Fruit fly (Drosophila melanogaster) whole organism, prepupa: Measurements from ENCODE around the gene Son.
A peak's percentile ranks its signal among the peaks of the same experiment; 100 is the strongest.

Experiments used
- CG10631 ChIP-seq: fragments of 200-800 bp; sonication (Bioruptor generic); optimal IDR thresholded peaks from 2 replicates; lab custom pipeline; 2016; ENCODE audit warnings: missing biosample characterization, missing genetic modification characterization
- CG11294 ChIP-seq: fragments of 200-800 bp; sonication (Bioruptor generic); IDR thresholded peaks from 2 replicates; pipeline ENCODE4 v1.3.6; 2022; ENCODE audit warnings: missing biosample characterization, missing genetic modification characterization
- CG11762 ChIP-seq: fragments of 200-800 bp; sonication (Bioruptor generic); optimal IDR thresholded peaks from 3 replicates; lab custom pipeline; 2016; ENCODE audit warnings: missing biosample characterization, missing genetic modification characterization; ENCODE audit not compliant: insufficient read depth
- CG11902 ChIP-seq: fragments of 200-800 bp; sonication (Bioruptor generic); optimal IDR thresholded peaks from 3 replicates; lab custom pipeline; 2016; ENCODE audit warnings: missing biosample characterization, missing genetic modification characterization
- CG15336 ChIP-seq: fragments of 200-800 bp; sonication (Bioruptor generic); IDR thresholded peaks from 2 replicates; pipeline ENCODE4 v1.3.6; 2022; ENCODE audit warnings: missing biosample characterization, missing genetic modification characterization
- CG1621 ChIP-seq: fragments of 200-800 bp; sonication (Bioruptor generic); optimal IDR thresholded peaks from 3 replicates; lab custom pipeline; 2018; ENCODE audit warnings: missing biosample characterization, mild to moderate bottlenecking, missing genetic modification characterization
- CG16779 ChIP-seq: fragments of 200-800 bp; sonication (Bioruptor generic); optimal IDR thresholded peaks from 3 replicates; lab custom pipeline; 2017; ENCODE audit warnings: missing biosample characterization, mild to moderate bottlenecking, missing genetic modification characterization
- CG32006 ChIP-seq: fragments of 200-800 bp; sonication (Bioruptor generic); optimal IDR thresholded peaks from 3 replicates; lab custom pipeline; 2017; ENCODE audit warnings: missing biosample characterization, mild to moderate bottlenecking, missing genetic modification characterization
- CG34406 ChIP-seq: fragments of 200-800 bp; sonication (Bioruptor generic); optimal IDR thresholded peaks from 3 replicates; lab custom pipeline; 2016; ENCODE audit warnings: missing biosample characterization, missing genetic modification characterization
- CG3919 ChIP-seq: fragments of 200-800 bp; sonication (Bioruptor generic); optimal IDR thresholded peaks from 3 replicates; lab custom pipeline; 2016; ENCODE audit warnings: missing biosample characterization, missing genetic modification characterization
- CG4318 ChIP-seq: fragments of 200-800 bp; sonication (Bioruptor generic); optimal IDR thresholded peaks from 3 replicates; lab custom pipeline; 2017; ENCODE audit warnings: missing biosample characterization, mild to moderate bottlenecking, missing genetic modification characterization
- CG6163 ChIP-seq: fragments of 200-800 bp; sonication (Bioruptor generic); IDR thresholded peaks from 3 replicates; pipeline ENCODE4 v1.3.6; 2022; ENCODE audit warnings: missing biosample characterization, missing genetic modification characterization
- CG6276 ChIP-seq: fragments of 200-800 bp; sonication (Bioruptor generic); optimal IDR thresholded peaks from 2 replicates; lab custom pipeline; 2017; ENCODE audit warnings: missing biosample characterization, mild to moderate bottlenecking, missing genetic modification characterization
- CG6792 ChIP-seq: fragments of 200-800 bp; sonication (Bioruptor generic); optimal IDR thresholded peaks from 3 replicates; lab custom pipeline; 2016; ENCODE audit warnings: missing biosample characterization, missing genetic modification characterization
- CG6808 ChIP-seq: fragments of 200-800 bp; sonication (Bioruptor generic); optimal IDR thresholded peaks from 3 replicates; lab custom pipeline; 2017; ENCODE audit warnings: missing biosample characterization, missing genetic modification characterization, mild to moderate bottlenecking, moderate library complexity, missing genetic modification reagents
- CG6854 ChIP-seq: fragments of 200-800 bp; sonication (Bioruptor generic); optimal IDR thresholded peaks from 2 replicates; lab custom pipeline; 2017; ENCODE audit warnings: missing biosample characterization, mild to moderate bottlenecking, missing genetic modification characterization
- CG7368 ChIP-seq: fragments of 200-800 bp; sonication (Bioruptor generic); optimal IDR thresholded peaks from 3 replicates; lab custom pipeline; 2016; ENCODE audit warnings: missing biosample characterization, missing genetic modification characterization
- CG8632 ChIP-seq: fragments of 200-800 bp; sonication (Bioruptor generic); optimal IDR thresholded peaks from 3 replicates; lab custom pipeline; 2016; ENCODE audit warnings: missing biosample characterization, missing genetic modification characterization
- CG9139 ChIP-seq: fragments of 200-800 bp; sonication (Bioruptor generic); optimal IDR thresholded peaks from 3 replicates; lab custom pipeline; 2017; ENCODE audit warnings: missing biosample characterization, mild to moderate bottlenecking, missing genetic modification characterization
- Eip78C ChIP-seq: fragments of 200-800 bp; sonication (Bioruptor generic); peaks from one replicate; lab custom pipeline; 2016; ENCODE audit warnings: missing biosample characterization, missing genetic modification characterization
- Ets21C ChIP-seq: fragments of 200-800 bp; sonication (Bioruptor generic); optimal IDR thresholded peaks from 3 replicates; lab custom pipeline; 2016; ENCODE audit warnings: missing biosample characterization, missing genetic modification characterization
- Gug ChIP-seq: fragments of 200-800 bp; sonication (Bioruptor generic); IDR thresholded peaks from 2 replicates; pipeline ENCODE4 v1.3.6; 2022; ENCODE audit warnings: missing biosample characterization, missing genetic modification characterization
- Hr38 ChIP-seq: sonication (Bioruptor generic); optimal IDR thresholded peaks from 2 replicates; lab custom pipeline; 2016; ENCODE audit warnings: missing biosample characterization, missing genetic modification characterization
- Hr39 ChIP-seq: fragments of 200-800 bp; sonication (Bioruptor generic); optimal IDR thresholded peaks from 2 replicates; lab custom pipeline; 2016; ENCODE audit warnings: missing biosample characterization, missing genetic modification characterization
- Hr4 ChIP-seq: fragments of 200-800 bp; sonication (Bioruptor generic); optimal IDR thresholded peaks from 3 replicates; lab custom pipeline; 2016; ENCODE audit warnings: missing biosample characterization, missing genetic modification characterization
- Lpt ChIP-seq: fragments of 200-800 bp; sonication (Bioruptor generic); optimal IDR thresholded peaks from 3 replicates; lab custom pipeline; 2016; ENCODE audit warnings: missing biosample characterization, missing genetic modification characterization
- Met ChIP-seq: fragments of 200-800 bp; sonication (Bioruptor generic); optimal IDR thresholded peaks from 3 replicates; lab custom pipeline; 2016; ENCODE audit warnings: missing biosample characterization, missing genetic modification characterization
- Sox102F ChIP-seq: fragments of 200-800 bp; sonication (Bioruptor generic); optimal IDR thresholded peaks from 2 replicates; lab custom pipeline; 2016; ENCODE audit warnings: missing biosample characterization, mild to moderate bottlenecking, missing genetic modification characterization
- Sox15 ChIP-seq: fragments of 200-800 bp; sonication (Bioruptor generic); optimal IDR thresholded peaks from 3 replicates; lab custom pipeline; 2016; ENCODE audit warnings: missing biosample characterization, missing genetic modification characterization
- achi ChIP-seq: fragments of 200-800 bp; sonication (Bioruptor generic); optimal IDR thresholded peaks from 3 replicates; lab custom pipeline; 2016; ENCODE audit warnings: missing biosample characterization, missing genetic modification characterization
- acj6 ChIP-seq: fragments of 200-800 bp; sonication (Bioruptor generic); optimal IDR thresholded peaks from 3 replicates; lab custom pipeline; 2016; ENCODE audit warnings: missing biosample characterization, missing genetic modification characterization
- cyc ChIP-seq: fragments of 200-800 bp; sonication (Bioruptor generic); optimal IDR thresholded peaks from 3 replicates; lab custom pipeline; 2016; ENCODE audit warnings: missing biosample characterization, missing genetic modification characterization
- dac ChIP-seq: fragments of 200-800 bp; sonication (Bioruptor generic); optimal IDR thresholded peaks from 2 replicates; lab custom pipeline; 2017; ENCODE audit warnings: missing biosample characterization, mild to moderate bottlenecking, missing genetic modification characterization
- dsx ChIP-seq: fragments of 200-800 bp; optimal IDR thresholded peaks from 3 replicates; lab custom pipeline; 2019; ENCODE audit warnings: missing biosample characterization, mild to moderate bottlenecking, missing genetic modification characterization, moderate library complexity; ENCODE audit not compliant: poor library complexity, severe bottlenecking
- eg ChIP-seq: fragments of 200-800 bp; sonication (Bioruptor generic); IDR thresholded peaks from 3 replicates; pipeline ENCODE4 v1.3.6; 2022; ENCODE audit warnings: missing biosample characterization, missing genetic modification characterization
- esn ChIP-seq: fragments of 200-800 bp; sonication (Bioruptor generic); optimal IDR thresholded peaks from 2 replicates; lab custom pipeline; 2016; ENCODE audit warnings: missing biosample characterization, mild to moderate bottlenecking, missing genetic modification characterization, moderate library complexity
- fd59A ChIP-seq: fragments of 200-800 bp; sonication (Bioruptor generic); optimal IDR thresholded peaks from 2 replicates; lab custom pipeline; 2017; ENCODE audit warnings: missing biosample characterization, mild to moderate bottlenecking, missing genetic modification characterization, missing genetic modification reagents
- fd85E ChIP-seq: fragments of 200-800 bp; sonication (Bioruptor generic); optimal IDR thresholded peaks from 3 replicates; lab custom pipeline; 2016; ENCODE audit warnings: missing biosample characterization, missing genetic modification characterization
- fkh ChIP-seq: fragments of 200-800 bp; sonication (Bioruptor generic); optimal IDR thresholded peaks from 3 replicates; lab custom pipeline; 2017; ENCODE audit warnings: missing biosample characterization, mild to moderate bottlenecking, missing genetic modification characterization, moderate library complexity
- lz ChIP-seq: fragments of 200-800 bp; sonication (Bioruptor generic); optimal IDR thresholded peaks from 3 replicates; lab custom pipeline; 2016; ENCODE audit warnings: missing biosample characterization, missing genetic modification characterization
- net ChIP-seq: fragments of 200-800 bp; sonication (Bioruptor generic); optimal IDR thresholded peaks from 3 replicates; lab custom pipeline; 2016; ENCODE audit warnings: missing biosample characterization, missing genetic modification characterization
- salr ChIP-seq, 2 experiments: fragments of 200-800 bp; sonication (Bioruptor generic); optimal IDR thresholded peaks; 3 replicates each; lab custom pipeline; 2016 to 2018; ENCODE audit warnings: missing biosample characterization in 2 of 2, missing genetic modification characterization in 2 of 2, mild to moderate bottlenecking in 1 of 2
- ss ChIP-seq, 2 experiments: fragments of 200-800 bp; sonication (Bioruptor generic); optimal IDR thresholded peaks; 2 replicates in 1 of 2; 3 replicates in 1 of 2; lab custom pipeline; 2017 to 2018; ENCODE audit warnings: mild to moderate bottlenecking in 2 of 2, missing biosample characterization in 2 of 2, missing genetic modification characterization in 2 of 2, moderate library complexity in 1 of 2
- svp ChIP-seq: fragments of 200-800 bp; sonication (Bioruptor generic); peaks from one replicate; lab custom pipeline; 2016; ENCODE audit warnings: missing biosample characterization, missing genetic modification characterization
- topi ChIP-seq: fragments of 200-800 bp; sonication (Bioruptor generic); optimal IDR thresholded peaks from 3 replicates; lab custom pipeline; 2016; ENCODE audit warnings: missing biosample characterization, missing genetic modification characterization
- vri ChIP-seq: fragments of 200-800 bp; sonication (Bioruptor generic); optimal IDR thresholded peaks from 3 replicates; lab custom pipeline; 2016; ENCODE audit warnings: missing biosample characterization, mild to moderate bottlenecking, missing genetic modification characterization

Son gene

DNA sequence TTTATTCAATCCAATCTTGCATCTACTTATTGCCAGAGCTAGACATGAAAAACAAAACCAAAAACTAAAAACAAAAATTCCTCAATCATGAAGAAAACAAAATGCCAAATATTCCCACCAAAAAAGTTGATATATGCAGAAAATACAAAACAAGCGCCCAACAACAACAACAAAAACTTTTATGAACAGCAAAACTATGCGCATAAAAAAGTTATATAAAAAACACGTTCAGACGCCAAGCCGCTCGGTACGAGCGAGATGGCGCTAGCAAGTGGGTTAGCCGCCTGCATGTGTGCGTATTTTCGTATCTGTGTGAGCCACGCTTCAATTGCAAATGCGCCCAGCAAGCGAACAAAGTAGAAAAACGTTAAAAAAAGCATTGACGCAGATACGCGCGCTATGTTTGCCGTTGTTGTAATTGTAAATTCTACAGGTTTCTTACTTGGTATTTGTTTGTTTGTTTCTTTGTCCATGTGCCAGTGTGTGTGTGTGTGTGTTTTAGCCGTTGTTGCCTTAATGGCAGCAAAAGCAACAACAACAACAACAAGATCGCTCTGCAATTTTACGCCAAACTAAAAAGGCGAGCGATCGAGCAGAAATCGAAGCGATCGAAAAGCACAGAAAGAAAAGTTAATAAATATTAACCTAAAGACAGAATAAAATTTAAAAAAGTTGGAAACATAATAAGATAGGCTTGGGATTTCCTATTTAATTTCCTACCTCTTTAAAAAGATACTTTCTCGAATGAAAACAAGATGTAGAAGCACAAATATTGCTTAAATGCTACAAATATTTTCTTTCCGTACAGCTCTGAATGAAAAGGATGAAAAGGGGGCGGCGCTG, 15.8 kb downstream of the Son start (continued):
- TF ChIP-seq acj6 (GFP tag; lab: Kevin White, UChicago) (peak; percentile 45), CG6792 (GFP tag; lab: Kevin White, UChicago) (peak; percentile 48), CG32006 (GFP tag; lab: Kevin White, UChicago) (peak; percentile 79), vri (no peak), CG4318 (GFP tag; lab: Kevin White, UChicago) (no peak), CG11294 (GFP tag; lab: Robert Waterston, UW) (peak; percentile 38; the same call in 1 of the 2 replicates), CG10631 (GFP tag; lab: Kevin White, UChicago) (peak; percentile 80), CG34406 (GFP tag; lab: Kevin White, UChicago) (peak; percentile 37), achi (GFP tag; lab: Kevin White, UChicago) (peak; percentile 69), cyc (GFP tag; lab: Kevin White, UChicago) (no peak), Gug (GFP tag; lab: Robert Waterston, UW) (peak; percentile 70), dac (GFP tag; lab: Kevin White, UChicago) (no peak), Sox15 (GFP tag; lab: Kevin White, UChicago) (no peak), Sox102F (GFP tag; lab: Kevin White, UChicago) (no peak), fd59A (GFP tag; lab: Kevin White, UChicago) (peak; percentile 65), dsx (peak; percentile 82), eg (GFP tag; lab: Robert Waterston, UW) (peak; percentile 88), net (peak; percentile 78)

DNA sequence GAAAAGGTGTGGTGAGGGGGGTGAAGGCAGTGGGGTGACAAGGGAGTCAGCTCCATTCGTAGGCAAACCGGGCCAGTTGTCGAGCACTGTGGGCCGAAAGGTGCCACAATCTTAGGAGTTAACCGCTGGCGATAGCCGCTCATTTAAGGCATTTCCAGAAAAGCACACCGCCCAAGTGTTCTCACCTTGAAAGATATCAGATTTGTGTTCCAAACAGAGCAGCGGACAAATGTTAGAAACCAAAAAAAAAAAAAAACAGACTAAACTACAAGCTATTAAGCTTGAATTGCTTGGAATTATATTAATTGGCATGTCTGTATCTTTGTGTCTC, 16.4 kb downstream of the Son start:
- TF ChIP-seq svp (GFP tag; lab: Kevin White, UChicago), result no peak
- no peak for TF ChIP-seq topi (GFP tag; lab: Kevin White, UChicago)
- TF ChIP-seq fd85E, result no peak
- TF ChIP-seq ss (GFP tag; optimal IDR thresholded peaks at IDR 0.05; lab: Kevin White, UChicago), result peak in 1 of 2 experiments; percentile 32
- TF ChIP-seq CG9139 (GFP tag; lab: Kevin White, UChicago), result no peak
- peak; percentile 59 for TF ChIP-seq CG10631 (GFP tag; lab: Kevin White, UChicago)
- peak; percentile 37 for TF ChIP-seq Eip78C (GFP tag; lab: Kevin White, UChicago)
- 0 out of 2 replicates have a peak, but pooled peaks have one; percentile 4 for TF ChIP-seq CG15336 (GFP tag; lab: Robert Waterston, UW)
- peak; percentile 27 for TF ChIP-seq CG6792 (GFP tag; lab: Kevin White, UChicago)
- peak; percentile 37 for TF ChIP-seq achi (GFP tag; lab: Kevin White, UChicago)
- no peak for TF ChIP-seq fkh (GFP tag; lab: Kevin White, UChicago)
- peak; percentile 3 for TF ChIP-seq CG11902 (GFP tag; lab: Kevin White, UChicago)
- TF ChIP-seq CG7368 (GFP tag; lab: Kevin White, UChicago), result no peak
- TF ChIP-seq eg (GFP tag; lab: Robert Waterston, UW), result no peak
- TF ChIP-seq CG8632 (GFP tag; lab: Kevin White, UChicago), result peak; percentile 34
- peak; percentile 58 for TF ChIP-seq CG6276 (GFP tag; lab: Kevin White, UChicago)
- TF ChIP-seq CG6854, result no peak
- no peak for TF ChIP-seq esn (GFP tag; lab: Kevin White, UChicago)
- TF ChIP-seq salr (GFP tag; optimal IDR thresholded peaks at IDR 0.05; lab: Kevin White, UChicago), result peak in 1 of 2 experiments; percentile 11
- TF ChIP-seq Met (GFP tag; lab: Kevin White, UChicago), result no peak
- TF ChIP-seq CG4318 (GFP tag; lab: Kevin White, UChicago), result no peak
- TF ChIP-seq Sox15 (GFP tag; lab: Kevin White, UChicago), result no peak
- no peak for TF ChIP-seq lz
- TF ChIP-seq CG11294 (GFP tag; lab: Robert Waterston, UW), result no peak; the same call in 1 of the 2 replicates
- TF ChIP-seq CG1621 (tag; lab: Kevin White, UChicago), result no peak
- peak; percentile 30 for TF ChIP-seq net
- TF ChIP-seq CG6808 (GFP tag; lab: Kevin White, UChicago), result peak; percentile 65
- no peak for TF ChIP-seq Ets21C
- no peak for TF ChIP-seq CG6163 (GFP tag; lab: Robert Waterston, UW)
- no peak for TF ChIP-seq Hr39 (GFP tag; lab: Kevin White, UChicago)
- no peak for TF ChIP-seq CG3919 (GFP tag; lab: Kevin White, UChicago)
- no peak for TF ChIP-seq Hr38
- peak; percentile 47 for TF ChIP-seq acj6 (GFP tag; lab: Kevin White, UChicago)
- peak; percentile 82 for TF ChIP-seq CG32006 (GFP tag; lab: Kevin White, UChicago)
- TF ChIP-seq vri, result no peak
- peak; percentile 61 for TF ChIP-seq Hr4 (GFP tag; lab: Kevin White, UChicago)
- no peak for TF ChIP-seq CG11762 (GFP tag; lab: Kevin White, UChicago)
- TF ChIP-seq CG16779 (tag; lab: Kevin White, UChicago), result no peak
- TF ChIP-seq cyc (GFP tag; lab: Kevin White, UChicago), result no peak
- TF ChIP-seq Lpt (GFP tag; lab: Kevin White, UChicago), result peak; percentile 13
- no peak for TF ChIP-seq dac (GFP tag; lab: Kevin White, UChicago)
- peak; percentile 58 for TF ChIP-seq fd59A (GFP tag; lab: Kevin White, UChicago)
